Fruit fly (Drosophila melanogaster) whole organism, embryonic: ENCODE measurements around the gene Or85c.

Experiments
- Bteb2 ChIP-seq: fragments of 200-800 bp; sonication (Bioruptor generic); optimal IDR thresholded peaks from 2 replicates; lab custom pipeline; 2016; ENCODE audit warnings: missing biosample characterization, missing genetic modification characterization
- CG11085 ChIP-seq: fragments of 200-800 bp; sonication (Bioruptor generic); IDR thresholded peaks from 2 replicates; pipeline ENCODE4 v1.3.6; 2022; ENCODE audit warnings: missing biosample characterization, missing genetic modification characterization
- CG12744 ChIP-seq: fragments of 200-800 bp; sonication (Bioruptor generic); optimal IDR thresholded peaks from 2 replicates; lab custom pipeline; 2016; ENCODE audit warnings: missing biosample characterization, missing genetic modification characterization
- CG14667 ChIP-seq: fragments of 200-800 bp; sonication (Bioruptor generic); IDR thresholded peaks from 2 replicates; pipeline ENCODE4 v1.3.6; 2022; ENCODE audit warnings: missing biosample characterization, missing genetic modification characterization
- CG15479 ChIP-seq: fragments of 200-800 bp; sonication (Bioruptor generic); optimal IDR thresholded peaks from 3 replicates; lab custom pipeline; 2019; ENCODE audit warnings: missing biosample characterization, mild to moderate bottlenecking, missing genetic modification characterization, moderate library complexity
- CG17361 ChIP-seq: fragments of 200-800 bp; sonication (Bioruptor generic); IDR thresholded peaks from 3 replicates; pipeline ENCODE4 v1.3.6; 2022; ENCODE audit warnings: missing biosample characterization, missing genetic modification characterization
- CG17568 ChIP-seq: fragments of 200-800 bp; sonication (Bioruptor generic); optimal IDR thresholded peaks from 2 replicates; lab custom pipeline; 2018; ENCODE audit warnings: missing biosample characterization, mild to moderate bottlenecking, missing genetic modification characterization, moderate library complexity
- CG2120 ChIP-seq: fragments of 200-800 bp; sonication (Bioruptor generic); optimal IDR thresholded peaks from 3 replicates; lab custom pipeline; 2016; ENCODE audit warnings: missing biosample characterization, missing genetic modification characterization
- CG32532 ChIP-seq: fragments of 200-800 bp; sonication (Bioruptor generic); IDR thresholded peaks from 2 replicates; pipeline ENCODE4 v1.3.6; 2022; ENCODE audit warnings: missing biosample characterization, missing genetic modification characterization
- CG33213 ChIP-seq: fragments of 200-800 bp; sonication (Bioruptor generic); optimal IDR thresholded peaks from 3 replicates; lab custom pipeline; 2016; ENCODE audit warnings: missing biosample characterization, missing genetic modification characterization
- CG6175 ChIP-seq: fragments of 200-800 bp; sonication (Bioruptor generic); IDR thresholded peaks from 3 replicates; pipeline ENCODE4 v1.3.6; 2022; ENCODE audit warnings: missing biosample characterization, missing genetic modification characterization
- CG6272 ChIP-seq: fragments of 200-800 bp; sonication (Bioruptor generic); IDR thresholded peaks from 2 replicates; pipeline ENCODE4 v1.3.6; 2022; ENCODE audit warnings: missing biosample characterization, missing genetic modification characterization
- CG6689 ChIP-seq: fragments of 200-800 bp; sonication (Bioruptor generic); IDR thresholded peaks from 2 replicates; pipeline ENCODE4 v1.3.6; 2022; ENCODE audit warnings: missing biosample characterization, missing genetic modification characterization
- CG6791 ChIP-seq: fragments of 200-800 bp; sonication (Bioruptor generic); IDR thresholded peaks from 3 replicates; pipeline ENCODE4 v1.3.6; 2022; ENCODE audit warnings: missing biosample characterization, missing genetic modification characterization; ENCODE audit not compliant: partially characterized antibody
- CG6813 ChIP-seq: fragments of 200-800 bp; sonication (Bioruptor generic); optimal IDR thresholded peaks from 2 replicates; lab custom pipeline; 2017; ENCODE audit warnings: missing biosample characterization, missing genetic modification characterization, mild to moderate bottlenecking, moderate library complexity, missing genetic modification reagents
- CG7271 ChIP-seq: fragments of 200-800 bp; sonication (Bioruptor generic); optimal IDR thresholded peaks from 2 replicates; lab custom pipeline; 2018; ENCODE audit warnings: missing biosample characterization, mild to moderate bottlenecking, missing genetic modification characterization, moderate library complexity
- CG9797 ChIP-seq: fragments of 200-800 bp; sonication (Bioruptor generic); optimal IDR thresholded peaks from 3 replicates; lab custom pipeline; 2018; ENCODE audit warnings: missing biosample characterization, mild to moderate bottlenecking, missing genetic modification characterization
- CHES-1-like ChIP-seq: fragments of 200-800 bp; sonication (Bioruptor generic); optimal IDR thresholded peaks from 2 replicates; lab custom pipeline; 2016; ENCODE audit warnings: missing biosample characterization, missing genetic modification characterization
- CoRest ChIP-seq: fragments of 200-800 bp; sonication (Bioruptor generic); optimal IDR thresholded peaks from 3 replicates; lab custom pipeline; 2018; ENCODE audit warnings: missing biosample characterization, mild to moderate bottlenecking, missing genetic modification characterization, moderate library complexity
- Dip3 ChIP-seq: fragments of 200-800 bp; sonication (Bioruptor generic); optimal IDR thresholded peaks from 3 replicates; lab custom pipeline; 2016; ENCODE audit warnings: missing biosample characterization, missing genetic modification characterization
- Gug ChIP-seq: fragments of 200-800 bp; sonication (Bioruptor generic); IDR thresholded peaks from 4 replicates; pipeline ENCODE4 v1.3.6; 2022; ENCODE audit warnings: missing biosample characterization, missing genetic modification characterization
- Hand ChIP-seq: fragments of 200-800 bp; sonication (Bioruptor generic); optimal IDR thresholded peaks from 2 replicates; lab custom pipeline; 2017; ENCODE audit warnings: mild to moderate bottlenecking, missing biosample characterization, missing genetic modification reagents, missing genetic modification characterization
- Hey ChIP-seq: fragments of 200-800 bp; sonication (Bioruptor generic); optimal IDR thresholded peaks from 3 replicates; lab custom pipeline; 2018; ENCODE audit warnings: missing biosample characterization, mild to moderate bottlenecking, missing genetic modification characterization
- Jarid2 ChIP-seq: fragments of 200-800 bp; sonication (Bioruptor generic); optimal IDR thresholded peaks from 3 replicates; lab custom pipeline; 2017; ENCODE audit warnings: mild to moderate bottlenecking, missing biosample characterization, missing genetic modification reagents, missing genetic modification characterization
- MTF-1 ChIP-seq: fragments of 200-800 bp; sonication (Bioruptor generic); optimal IDR thresholded peaks from 2 replicates; lab custom pipeline; 2018; ENCODE audit warnings: missing biosample characterization, mild to moderate bottlenecking, missing genetic modification characterization, borderline replicate concordance
- NC2α ChIP-seq: fragments of 200-800 bp; sonication (Bioruptor generic); optimal IDR thresholded peaks from 2 replicates; lab custom pipeline; 2016; ENCODE audit warnings: missing biosample characterization, missing genetic modification characterization
- NFAT ChIP-seq: fragments of 200-800 bp; sonication (Bioruptor generic); IDR thresholded peaks from 2 replicates; pipeline ENCODE4 v1.3.6; 2022; ENCODE audit warnings: missing biosample characterization, missing genetic modification characterization
- Neu2 ChIP-seq: fragments of 200-800 bp; sonication (Bioruptor generic); optimal IDR thresholded peaks from 3 replicates; lab custom pipeline; 2016; ENCODE audit warnings: missing biosample characterization, missing genetic modification characterization, borderline replicate concordance
- Poxn ChIP-seq: fragments of 200-800 bp; sonication (Bioruptor generic); IDR thresholded peaks from 2 replicates; pipeline ENCODE4 v1.3.6; 2022; ENCODE audit warnings: missing biosample characterization, missing genetic modification characterization
- Ptx1 ChIP-seq: fragments of 200-800 bp; sonication (Bioruptor generic); IDR thresholded peaks from 2 replicates; pipeline ENCODE4 v1.3.6; 2022; ENCODE audit warnings: missing biosample characterization, missing genetic modification characterization
- Rx ChIP-seq: fragments of 200-800 bp; sonication (Bioruptor generic); IDR thresholded peaks from 2 replicates; pipeline ENCODE4 v1.3.6; 2022; ENCODE audit warnings: missing biosample characterization, missing genetic modification characterization
- Spps ChIP-seq: fragments of 200-800 bp; sonication (Bioruptor generic); optimal IDR thresholded peaks from 2 replicates; lab custom pipeline; 2018; ENCODE audit warnings: missing biosample characterization, mild to moderate bottlenecking, missing genetic modification characterization
- Ssrp ChIP-seq: fragments of 200-800 bp; sonication (Bioruptor generic); optimal IDR thresholded peaks from 2 replicates; lab custom pipeline; 2018; ENCODE audit warnings: missing biosample characterization, mild to moderate bottlenecking, missing genetic modification characterization, moderate library complexity
- Trl ChIP-seq, 3 experiments: fragments of >200 bp in 2 of 3; fragments of 200-800 bp in 1 of 3; sonication (Bioruptor generic) in 1 of 3; optimal IDR thresholded peaks; 2 replicates in 1 of 3; 3 replicates in 2 of 3; lab custom pipeline; 2016 to 2017; ENCODE audit warnings: missing biosample characterization in 1 of 3, missing genetic modification characterization in 1 of 3
- amos ChIP-seq: fragments of 200-800 bp; sonication (Bioruptor generic); IDR thresholded peaks from 2 replicates; pipeline ENCODE4 v1.3.6; 2022; ENCODE audit warnings: missing biosample characterization, missing genetic modification characterization; ENCODE audit not compliant: partially characterized antibody
- aop ChIP-seq: fragments of 200-800 bp; sonication (Bioruptor generic); IDR thresholded peaks from 2 replicates; pipeline ENCODE4 v1.3.6; 2022; ENCODE audit warnings: missing biosample characterization, missing genetic modification characterization
- ase ChIP-seq: fragments of 200-800 bp; sonication (Bioruptor generic); IDR thresholded peaks from 3 replicates; pipeline ENCODE4 v1.3.6; 2022; ENCODE audit warnings: missing biosample characterization, missing genetic modification characterization
- ato ChIP-seq: fragments of 200-800 bp; sonication (Bioruptor generic); IDR thresholded peaks from 2 replicates; pipeline ENCODE4 v1.3.6; 2022; ENCODE audit warnings: missing biosample characterization, missing genetic modification characterization; ENCODE audit not compliant: partially characterized antibody
- chm ChIP-seq: fragments of 200-800 bp; sonication (Bioruptor generic); IDR thresholded peaks from 2 replicates; pipeline ENCODE4 v1.3.6; 2022; ENCODE audit warnings: missing biosample characterization, missing genetic modification characterization
- ftz-f1 ChIP-seq: fragments of 200-800 bp; sonication (Bioruptor generic); optimal IDR thresholded peaks from 2 replicates; lab custom pipeline; 2016; ENCODE audit warnings: missing biosample characterization, missing genetic modification characterization
- gro ChIP-seq: fragments of 200-800 bp; sonication (Bioruptor generic); optimal IDR thresholded peaks from 2 replicates; lab custom pipeline; 2016; ENCODE audit warnings: missing biosample characterization, missing genetic modification characterization
- ind ChIP-seq: fragments of 200-800 bp; sonication (Bioruptor generic); optimal IDR thresholded peaks from 3 replicates; lab custom pipeline; 2016; ENCODE audit warnings: missing biosample characterization, missing genetic modification characterization
- jumu ChIP-seq: fragments of 200-800 bp; sonication (Bioruptor generic); optimal IDR thresholded peaks from 3 replicates; lab custom pipeline; 2016; ENCODE audit warnings: missing biosample characterization, missing genetic modification characterization
- pita ChIP-seq: fragments of 200-800 bp; sonication (Bioruptor generic); optimal IDR thresholded peaks from 2 replicates; lab custom pipeline; 2017; ENCODE audit warnings: missing biosample characterization, mild to moderate bottlenecking, missing genetic modification characterization
- salm ChIP-seq: fragments of 200-800 bp; sonication (Bioruptor generic); optimal IDR thresholded peaks from 2 replicates; lab custom pipeline; 2018; ENCODE audit warnings: missing biosample characterization, mild to moderate bottlenecking, missing genetic modification characterization
- sd ChIP-seq: fragments of 200-800 bp; sonication (Bioruptor generic); optimal IDR thresholded peaks from 3 replicates; lab custom pipeline; 2018; ENCODE audit warnings: missing biosample characterization, mild to moderate bottlenecking, missing genetic modification characterization, moderate library complexity
- stwl ChIP-seq: fragments of 200-800 bp; sonication (Bioruptor generic); optimal IDR thresholded peaks from 3 replicates; lab custom pipeline; 2018; ENCODE audit warnings: missing biosample characterization, mild to moderate bottlenecking, missing genetic modification characterization, moderate library complexity
- unpg ChIP-seq: fragments of 200-800 bp; sonication (Bioruptor generic); optimal IDR thresholded peaks from 3 replicates; lab custom pipeline; 2018; ENCODE audit warnings: missing biosample characterization, mild to moderate bottlenecking, missing genetic modification characterization, moderate library complexity
- wek ChIP-seq: fragments of 200-800 bp; sonication (Bioruptor generic); optimal IDR thresholded peaks from 3 replicates; lab custom pipeline; 2018; ENCODE audit warnings: missing biosample characterization, mild to moderate bottlenecking, missing genetic modification characterization, moderate library complexity
- z ChIP-seq: fragments of 200-800 bp; sonication (Bioruptor generic); IDR thresholded peaks from 3 replicates; pipeline ENCODE4 v1.3.6; 2022; ENCODE audit warnings: missing biosample characterization, missing genetic modification characterization
- zfh2 ChIP-seq: fragments of 200-800 bp; sonication (Bioruptor generic); optimal IDR thresholded peaks from 2 replicates; lab custom pipeline; 2016; ENCODE audit warnings: missing biosample characterization, missing genetic modification characterization

Gene Or85c

dm6 chr3R:8524277-8524676 lies 11.5 kb upstream of the Or85c start (continued):
- TF ChIP-seq Rx (peak; percentile 35; the same call in 1 of the 2 replicates), CG6791 (GFP tag; lab: Robert Waterston, UW) (no peak), Ptx1 (GFP tag; lab: Robert Waterston, UW) (peak; percentile 48), Hey (tag; lab: Kevin White, UChicago) (no peak), ftz-f1 (GFP tag; lab: Kevin White, UChicago) (peak; percentile 19), amos (no peak), CG33213 (GFP tag; lab: Kevin White, UChicago) (no peak), CG6689 (0 out of 2 replicates have a peak, but pooled peaks have one; percentile 16), chm (GFP tag; lab: Robert Waterston, UW) (peak; percentile 65; the same call in 1 of the 2 replicates), CHES-1-like (no peak), ato (GFP tag; lab: Robert Waterston, UW) (no peak), CG9797 (GFP tag; lab: Kevin White, UChicago) (no peak), Jarid2 (no peak), jumu (GFP tag; lab: Kevin White, UChicago) (no peak), stwl (tag; lab: Kevin White, UChicago) (no peak), CG6175 (GFP tag; lab: Robert Waterston, UW) (no peak), CG15479 (GFP tag; lab: Kevin White, UChicago) (no peak), ase (GFP tag; lab: Robert Waterston, UW) (no peak), gro (GFP tag; lab: Kevin White, UChicago) (no peak), aop (GFP tag; lab: Robert Waterston, UW) (no peak), CG14667 (GFP tag; lab: Robert Waterston, UW) (0 out of 2 replicates have a peak, but pooled peaks have one; percentile 21), zfh2 (GFP tag; lab: Kevin White, UChicago) (peak; percentile 61), salm (tag; lab: Kevin White, UChicago) (no peak), Poxn (no peak), NFAT (GFP tag; lab: Robert Waterston, UW) (0 out of 2 replicates have a peak, but pooled peaks have one; percentile 25), Bteb2 (no peak), Trl (optimal IDR thresholded peaks at IDR 0.05; lab: Kevin White, UChicago) (no peak), Trl (GFP tag; optimal IDR thresholded peaks at IDR 0.05; lab: Kevin White, UChicago) (no peak), Dip3 (GFP tag; lab: Kevin White, UChicago) (peak; percentile 37), CG6272 (no peak), Ssrp (no peak), CG2120 (GFP tag; lab: Kevin White, UChicago) (peak; percentile 77), CoRest (tag; lab: Kevin White, UChicago) (peak; percentile 11), pita (GFP tag; lab: Kevin White, UChicago) (no peak), NC2α (GFP tag; lab: Kevin White, UChicago) (no peak), CG17361 (GFP tag; lab: Robert Waterston, UW) (no peak), CG32532 (GFP tag; lab: Robert Waterston, UW) (peak; percentile 51; the same call in 1 of the 2 replicates), CG17568 (GFP tag; lab: Kevin White, UChicago) (no peak), sd (tag; lab: Kevin White, UChicago) (no peak), z (no peak), CG7271 (tag; lab: Kevin White, UChicago) (no peak), CG11085 (GFP tag; lab: Robert Waterston, UW) (no peak), Neu2 (no peak), wek (GFP tag; lab: Kevin White, UChicago) (no peak), Gug (peak; percentile 55; the same call in 2 of the 4 replicates), Hand (GFP tag; lab: Kevin White, UChicago) (no peak), CG6813 (no peak), MTF-1 (GFP tag; lab: Kevin White, UChicago) (no peak), ind (GFP tag; lab: Kevin White, UChicago) (peak; percentile 47), CG12744 (GFP tag; lab: Kevin White, UChicago) (no peak), unpg (no peak), Spps (tag; lab: Kevin White, UChicago) (no peak)
